Worm (Caenorhabditis elegans) whole organism, midembryonic: Measurements from ENCODE around the gene atg-4.2.

Experiments
- T22C8.4 ChIP-seq: fragments of 200-800 bp; sonication (Bioruptor generic); IDR thresholded peaks from 2 replicates; pipeline ENCODE4 v1.3.6; 2022; ENCODE audit warnings: missing genetic modification characterization, missing compliant biosample characterization
- cog-1 ChIP-seq: sonication (generic microtip); optimal IDR thresholded peaks from 2 replicates; lab custom pipeline; 2016; ENCODE audit warnings: missing genetic modification characterization, missing compliant biosample characterization
- flt-1 ChIP-seq: fragments of 200-800 bp; sonication (Bioruptor generic); IDR thresholded peaks from 2 replicates; pipeline ENCODE4 v1.3.6; 2022; ENCODE audit warnings: missing genetic modification characterization, missing compliant biosample characterization
- klf-2 ChIP-seq: fragments of 200-800 bp; sonication (Bioruptor generic); conservative IDR thresholded peaks from 2 replicates; pipeline ENCODE4 v1.3.6; 2022; ENCODE audit warnings: missing genetic modification reagents, missing genetic modification characterization, missing compliant biosample characterization
- med-1 ChIP-seq: sonication (generic microtip); optimal IDR thresholded peaks from 2 replicates; lab custom pipeline; 2017; ENCODE audit warnings: missing genetic modification characterization, mild to moderate bottlenecking, missing compliant biosample characterization, antibody characterized with exemption, missing genetic modification reagents; ENCODE audit not compliant: insufficient read depth
- ref-1 ChIP-seq: fragments of 200-800 bp; sonication (Bioruptor generic); conservative IDR thresholded peaks from 2 replicates; pipeline ENCODE4 v1.3.6; 2022; ENCODE audit warnings: missing genetic modification reagents, missing genetic modification characterization, missing compliant biosample characterization
- tab-1 ChIP-seq: fragments of 200-800 bp; sonication (Bioruptor generic); IDR thresholded peaks from 2 replicates; pipeline ENCODE4 v1.3.6; 2022; ENCODE audit warnings: missing genetic modification characterization, missing compliant biosample characterization
- ztf-23 ChIP-seq: fragments of 200-800 bp; sonication (Bioruptor generic); IDR thresholded peaks from 2 replicates; pipeline ENCODE4 v1.3.6; 2022; ENCODE audit warnings: missing genetic modification reagents, missing genetic modification characterization, missing compliant biosample characterization
- ztf-29 ChIP-seq: fragments of 200-800 bp; sonication (Bioruptor generic); IDR thresholded peaks from 2 replicates; pipeline ENCODE4 v1.3.6; 2022; ENCODE audit warnings: missing genetic modification reagents, missing genetic modification characterization, missing compliant biosample characterization

atg-4.2 gene

ce11 chrIV:11650344-11650743 lies 17.5 kb upstream of the atg-4.2 start:
- no peak for TF ChIP-seq ztf-23 (GFP tag; lab: Robert Waterston, UW)
- TF ChIP-seq tab-1 (GFP tag; lab: Robert Waterston, UW), result no peak
- no peak for TF ChIP-seq ref-1
- no peak for TF ChIP-seq flt-1
- TF ChIP-seq T22C8.4 (GFP tag; lab: Robert Waterston, UW), result no peak
- TF ChIP-seq med-1 (GFP tag; lab: Kevin White, UChicago), result no peak
- no peak for TF ChIP-seq klf-2 (GFP tag; lab: Robert Waterston, UW)
- no peak for TF ChIP-seq cog-1 (tag; lab: Kevin White, UChicago)
- TF ChIP-seq ztf-29 (GFP tag; lab: Robert Waterston, UW), result no peak

- TF ChIP-seq ztf-29 (GFP tag; lab: Robert Waterston, UW) (peak; percentile 59; the same call in 1 of the 2 replicates), klf-2 (GFP tag; lab: Robert Waterston, UW) (no peak)
These were observed 15.8 kb upstream of the atg-4.2 start, which contains the start of the genes acl-3 and ndub-6 for ce11 chrIV:11651965-11652453. TSS of gene acl-3 (minus strand) at chrIV:11652023. TSS of gene ndub-6 (plus strand) at chrIV:11652403.

ce11 chrIV:11655370-11655769 lies 12.5 kb upstream of the atg-4.2 start, which contains the start of gene ent-1:
TSS of gene ent-1 (minus strand) at chrIV:11655470.
- TF ChIP-seq klf-2 (GFP tag; lab: Robert Waterston, UW) (no peak), ref-1 (no peak), cog-1 (tag; lab: Kevin White, UChicago) (no peak), ztf-23 (GFP tag; lab: Robert Waterston, UW) (no peak), tab-1 (GFP tag; lab: Robert Waterston, UW) (no peak), med-1 (GFP tag; lab: Kevin White, UChicago) (no peak), ztf-29 (GFP tag; lab: Robert Waterston, UW) (no peak), T22C8.4 (GFP tag; lab: Robert Waterston, UW) (no peak), flt-1 (no peak)

ce11 chrIV:11656144-11656780 lies 11.6 kb upstream of the atg-4.2 start, which contains the start of gene ZK809.5:
TSS of gene ZK809.5 (plus strand) at chrIV:11656730.
- TF ChIP-seq flt-1, result no peak
- no peak for TF ChIP-seq klf-2 (GFP tag; lab: Robert Waterston, UW)
- TF ChIP-seq med-1 (GFP tag; lab: Kevin White, UChicago), result no peak
- TF ChIP-seq T22C8.4 (GFP tag; lab: Robert Waterston, UW), result no peak
- TF ChIP-seq ztf-29 (GFP tag; lab: Robert Waterston, UW), result no peak
- no peak for TF ChIP-seq cog-1 (tag; lab: Kevin White, UChicago)
- no peak for TF ChIP-seq tab-1 (GFP tag; lab: Robert Waterston, UW)
- no peak for TF ChIP-seq ztf-23 (GFP tag; lab: Robert Waterston, UW)
- TF ChIP-seq ref-1, result no peak

ce11 chrIV:11659794-11660312 lies 8.0 kb upstream of the atg-4.2 start, which contains the start of gene ZK792.1:
TSS of gene ZK792.1 (plus strand) at chrIV:11659844.
- no peak for TF ChIP-seq klf-2 (GFP tag; lab: Robert Waterston, UW)
- no peak for TF ChIP-seq ztf-23 (GFP tag; lab: Robert Waterston, UW)
- TF ChIP-seq ref-1, result no peak
- no peak for TF ChIP-seq tab-1 (GFP tag; lab: Robert Waterston, UW)

ce11 chrIV:11665010-11665409 lies 2.8 kb upstream of the atg-4.2 start, which contains the start of gene ZK809.9:
TSS of gene ZK809.9 (plus strand) at chrIV:11665310.
- TF ChIP-seq flt-1 (no peak), cog-1 (tag; lab: Kevin White, UChicago) (no peak), med-1 (GFP tag; lab: Kevin White, UChicago) (no peak), T22C8.4 (GFP tag; lab: Robert Waterston, UW) (no peak), ztf-23 (GFP tag; lab: Robert Waterston, UW) (no peak), ref-1 (no peak), klf-2 (GFP tag; lab: Robert Waterston, UW) (no peak), tab-1 (GFP tag; lab: Robert Waterston, UW) (no peak), ztf-29 (GFP tag; lab: Robert Waterston, UW) (no peak)

- TF ChIP-seq tab-1 (GFP tag; lab: Robert Waterston, UW) (no peak), med-1 (GFP tag; lab: Kevin White, UChicago) (no peak), ref-1 (no peak), ztf-29 (GFP tag; lab: Robert Waterston, UW) (no peak), T22C8.4 (GFP tag; lab: Robert Waterston, UW) (no peak), flt-1 (no peak), klf-2 (GFP tag; lab: Robert Waterston, UW) (no peak), ztf-23 (GFP tag; lab: Robert Waterston, UW) (no peak), cog-1 (tag; lab: Kevin White, UChicago) (no peak)
These were observed 5.7 kb downstream of the atg-4.2 start, which contains the start of gene inx-8 for ce11 chrIV:11673543-11673942. TSS of gene inx-8 (plus strand) at chrIV:11673843.

- TF ChIP-seq flt-1 (no peak), klf-2 (GFP tag; lab: Robert Waterston, UW) (no peak), med-1 (GFP tag; lab: Kevin White, UChicago) (no peak), cog-1 (tag; lab: Kevin White, UChicago) (no peak), tab-1 (GFP tag; lab: Robert Waterston, UW) (no peak), ztf-29 (GFP tag; lab: Robert Waterston, UW) (no peak), ztf-23 (GFP tag; lab: Robert Waterston, UW) (no peak), ref-1 (no peak), T22C8.4 (GFP tag; lab: Robert Waterston, UW) (no peak)
These were observed 8.2 kb downstream of the atg-4.2 start, which contains the start of gene inx-9 for ce11 chrIV:11676054-11676453. TSS of gene inx-9 (plus strand) at chrIV:11676354.

- TF ChIP-seq flt-1 (no peak), tab-1 (GFP tag; lab: Robert Waterston, UW) (no peak), ref-1 (no peak), ztf-23 (GFP tag; lab: Robert Waterston, UW) (no peak)
These were observed 14.1 kb downstream of the atg-4.2 start, which contains the start of gene ZK792.4 for ce11 chrIV:11681905-11682304. TSS of gene ZK792.4 (minus strand) at chrIV:11682005.
